Worm (Caenorhabditis elegans) whole organism, L4 larva: ENCODE data around the gene wht-7.
"Not testable (repeated sequence)": the region's sequence is repeated elsewhere in the genome, so short reads cannot be mapped to it uniquely, and the experiment has no call there.

Experiments used
- F10B5.3 ChIP-seq: sonication (generic microtip); optimal IDR thresholded peaks from 2 replicates; lab custom pipeline; 2016; ENCODE audit warnings: mild to moderate bottlenecking, missing genetic modification characterization, missing compliant biosample characterization
- F37D6.2 ChIP-seq: sonication (generic microtip); optimal IDR thresholded peaks from 2 replicates; lab custom pipeline; 2016; ENCODE audit warnings: mild to moderate bottlenecking, missing genetic modification characterization, missing compliant biosample characterization
- T20F7.1 ChIP-seq: fragments of 200-800 bp; sonication (Bioruptor generic); optimal IDR thresholded peaks from 2 replicates; lab custom pipeline; 2018; ENCODE audit warnings: mild to moderate bottlenecking, missing genetic modification characterization, missing compliant biosample characterization
- T26A8.4 ChIP-seq: fragments of 200-800 bp; sonication (Bioruptor generic); IDR thresholded peaks from 2 replicates; pipeline ENCODE4 v1.3.6; 2022; ENCODE audit warnings: missing genetic modification characterization, missing compliant biosample characterization
- Y5F2A.4 ChIP-seq: fragments of 200-800 bp; sonication (Bioruptor generic); optimal IDR thresholded peaks from 2 replicates; lab custom pipeline; 2018; ENCODE audit warnings: mild to moderate bottlenecking, missing genetic modification characterization, missing compliant biosample characterization
- aha-1 ChIP-seq: fragments of 150-350 bp; peaks from one replicate; lab custom pipeline; 2014; ENCODE audit warnings: missing biosample characterization, missing genetic modification characterization
- ama-1 ChIP-seq: fragments of 150-350 bp; optimal IDR thresholded peaks from 2 replicates; lab custom pipeline; 2014; ENCODE audit warnings: inconsistent platforms, mixed read lengths
- ceh-20 ChIP-seq: fragments of 200-800 bp; sonication (Bioruptor generic); IDR thresholded peaks from 2 replicates; pipeline ENCODE4 v1.3.6; 2022; ENCODE audit warnings: missing genetic modification reagents, missing genetic modification characterization, missing compliant biosample characterization
- ceh-82 ChIP-seq: sonication (generic microtip); optimal IDR thresholded peaks from 2 replicates; lab custom pipeline; 2017; ENCODE audit warnings: missing biosample characterization, missing genetic modification characterization
- cey-2 ChIP-seq: sonication (generic microtip); optimal IDR thresholded peaks from 3 replicates; lab custom pipeline; 2017; ENCODE audit warnings: missing genetic modification characterization, mild to moderate bottlenecking, missing compliant biosample characterization, antibody characterized with exemption, borderline replicate concordance; ENCODE audit not compliant: insufficient read depth
- ctbp-1 ChIP-seq: fragments of 200-800 bp; sonication (Bioruptor generic); IDR thresholded peaks from 2 replicates; pipeline ENCODE4 v1.3.6; 2022; ENCODE audit warnings: missing genetic modification reagents, missing genetic modification characterization, missing compliant biosample characterization
- dmd-6 ChIP-seq: fragments of 200-800 bp; sonication (Bioruptor generic); IDR thresholded peaks from 2 replicates; pipeline ENCODE4 v1.3.6; 2022; ENCODE audit warnings: missing genetic modification reagents, missing genetic modification characterization, missing compliant biosample characterization
- dmd-8 ChIP-seq: fragments of 200-800 bp; sonication (Bioruptor generic); IDR thresholded peaks from 2 replicates; pipeline ENCODE4 v1.3.6; 2022; ENCODE audit warnings: missing genetic modification characterization, missing compliant biosample characterization
- dmd-9 ChIP-seq: fragments of 200-800 bp; sonication (Bioruptor generic); IDR thresholded peaks from 2 replicates; pipeline ENCODE4 v1.3.6; 2022; ENCODE audit warnings: missing genetic modification reagents, missing genetic modification characterization, missing compliant biosample characterization
- dve-1 ChIP-seq: sonication (generic microtip); optimal IDR thresholded peaks from 2 replicates; lab custom pipeline; 2017; ENCODE audit warnings: antibody characterized with exemption, mild to moderate bottlenecking, missing genetic modification characterization, missing compliant biosample characterization; ENCODE audit not compliant: insufficient read depth
- gei-8 ChIP-seq: fragments of 200-800 bp; sonication (Bioruptor generic); optimal IDR thresholded peaks from 2 replicates; lab custom pipeline; 2018; ENCODE audit warnings: mild to moderate bottlenecking, missing genetic modification characterization, missing compliant biosample characterization
- hif-1 ChIP-seq, 2 experiments: sonication (generic microtip); optimal IDR thresholded peaks; 2 replicates each; lab custom pipeline; 2016 to 2017; ENCODE audit warnings: missing compliant biosample characterization in 2 of 2, missing genetic modification characterization in 2 of 2, missing genetic modification reagents in 2 of 2, missing genotype in 2 of 2, mild to moderate bottlenecking in 1 of 2
- hlh-11 ChIP-seq: fragments of 200-800 bp; sonication (Bioruptor generic); optimal IDR thresholded peaks from 2 replicates; lab custom pipeline; 2018; ENCODE audit warnings: mild to moderate bottlenecking, missing genetic modification characterization, missing compliant biosample characterization
- hlh-30 ChIP-seq: sonication (generic microtip); optimal IDR thresholded peaks from 2 replicates; lab custom pipeline; 2017; ENCODE audit warnings: antibody characterized with exemption, mild to moderate bottlenecking, missing genetic modification characterization, missing compliant biosample characterization; ENCODE audit not compliant: insufficient read depth
- hmg-1.1 ChIP-seq: fragments of 200-800 bp; sonication (Bioruptor generic); IDR thresholded peaks from 2 replicates; pipeline ENCODE4 v1.3.6; 2022; ENCODE audit warnings: missing genetic modification reagents, missing genetic modification characterization, missing compliant biosample characterization
- lin-38 ChIP-seq: fragments of 200-800 bp; sonication (Bioruptor generic); IDR thresholded peaks from 2 replicates; pipeline ENCODE4 v1.3.6; 2022; ENCODE audit warnings: missing genetic modification reagents, missing genetic modification characterization, missing compliant biosample characterization
- lin-39 ChIP-seq: fragments of 150-350 bp; optimal IDR thresholded peaks from 2 replicates; lab custom pipeline; 2014; ENCODE audit warnings: missing biosample characterization, missing genetic modification reagents, missing genetic modification characterization
- lsy-2 ChIP-seq, 2 experiments: fragments of 150-350 bp in 1 of 2; sonication (generic microtip) in 1 of 2; optimal IDR thresholded peaks; 2 replicates each; lab custom pipeline; 2014 to 2017; ENCODE audit warnings: missing biosample characterization in 2 of 2, missing genetic modification characterization in 2 of 2
- mep-1 ChIP-seq: fragments of 150-350 bp; sonication (generic microtip); optimal IDR thresholded peaks from 3 replicates; lab custom pipeline; 2014; ENCODE audit warnings: missing biosample characterization, missing genetic modification characterization
- mxl-3 ChIP-seq: fragments of 200-800 bp; sonication (Bioruptor generic); optimal IDR thresholded peaks from 2 replicates; lab custom pipeline; 2018; ENCODE audit warnings: mild to moderate bottlenecking, missing genetic modification characterization, missing compliant biosample characterization
- nhr-102 ChIP-seq: sonication (generic microtip); optimal IDR thresholded peaks from 2 replicates; lab custom pipeline; 2016; ENCODE audit warnings: mild to moderate bottlenecking, missing genetic modification characterization, moderate library complexity, missing compliant biosample characterization
- nhr-111 ChIP-seq: fragments of 200-800 bp; sonication (Bioruptor generic); optimal IDR thresholded peaks from 2 replicates; lab custom pipeline; 2018; ENCODE audit warnings: mild to moderate bottlenecking, missing genetic modification characterization, missing compliant biosample characterization
- nhr-28 ChIP-seq: fragments of 150-350 bp; optimal IDR thresholded peaks from 2 replicates; lab custom pipeline; 2014; ENCODE audit warnings: missing biosample characterization, missing genetic modification characterization
- nhr-42 ChIP-seq: fragments of 200-800 bp; sonication (Bioruptor generic); IDR thresholded peaks from 2 replicates; pipeline ENCODE4 v1.3.6; 2022; ENCODE audit warnings: missing genetic modification characterization, missing compliant biosample characterization
- pha-4 ChIP-seq, 2 experiments: fragments of 150-350 bp in 1 of 2; fragments of 200-800 bp in 1 of 2; sonication (Bioruptor generic) in 1 of 2; IDR thresholded peaks in 1 of 2; optimal IDR thresholded peaks in 1 of 2; 2 replicates each; pipeline versions ENCODE4 v1.3.6 to Lab custom; 2014 to 2022; ENCODE audit warnings: missing genetic modification characterization in 2 of 2, missing genetic modification reagents in 2 of 2, missing biosample characterization in 1 of 2, missing compliant biosample characterization in 1 of 2
- pqm-1 ChIP-seq: sonication (generic microtip); optimal IDR thresholded peaks from 2 replicates; lab custom pipeline; 2017; ENCODE audit warnings: missing biosample characterization, missing genetic modification characterization
- rbr-2 ChIP-seq: sonication (generic microtip); optimal IDR thresholded peaks from 2 replicates; lab custom pipeline; 2016; ENCODE audit warnings: missing genotype, missing genetic modification characterization, missing compliant biosample characterization
- set-16 ChIP-seq: fragments of 200-800 bp; sonication (Bioruptor generic); IDR thresholded peaks from 2 replicates; pipeline ENCODE4 v1.3.6; 2022; ENCODE audit warnings: missing genetic modification reagents, missing genetic modification characterization, missing compliant biosample characterization
- spr-1 ChIP-seq: sonication (generic microtip); optimal IDR thresholded peaks from 2 replicates; lab custom pipeline; 2016; ENCODE audit warnings: mild to moderate bottlenecking, missing genetic modification characterization, missing compliant biosample characterization
- spr-3 ChIP-seq: fragments of 200-800 bp; sonication (Bioruptor generic); optimal IDR thresholded peaks from 2 replicates; lab custom pipeline; 2018; ENCODE audit warnings: mild to moderate bottlenecking, missing genetic modification characterization, missing compliant biosample characterization
- unc-62 ChIP-seq, 3 experiments: fragments of 150-350 bp in 1 of 3; sonication (generic microtip); optimal IDR thresholded peaks in 2 of 3; peaks in 1 of 3; 1 replicate in 1 of 3; 2 replicates in 2 of 3; lab custom pipeline; 2014 to 2017; ENCODE audit warnings: missing biosample characterization in 3 of 3, missing genetic modification characterization in 3 of 3, missing genetic modification reagents in 3 of 3, missing genotype in 1 of 3

wht-7 gene

ce11 chrIII:6135211-6135610 lies 14.2 kb downstream of the wht-7 start (continued):
- TF ChIP-seq nhr-102 (tag; lab: Kevin White, UChicago): no peak
- TF ChIP-seq hlh-11 (tag; lab: Kevin White, UChicago): peak; percentile 9

- TF ChIP-seq unc-62 (GFP tag; optimal IDR thresholded peaks at IDR 0.05 in 1 of 2; lab: Kevin White, UChicago) (peak in 1 of 2 experiments; percentile 73), unc-62 (tag; optimal IDR thresholded peaks at IDR 0.05; lab: Kevin White, UChicago) (no peak), ceh-82 (tag; lab: Kevin White, UChicago) (no peak), lin-39 (tag; lab: Kevin White, UChicago) (no peak), dmd-9 (GFP tag; lab: Robert Waterston, UW) (no peak), pqm-1 (peak; percentile 28), nhr-111 (GFP tag; lab: Kevin White, UChicago) (no peak), cey-2 (tag; lab: Kevin White, UChicago) (no peak), nhr-28 (peak; percentile 27), ama-1 (no peak)
Measured at ce11 chrIII:6134111-6134510, 15.3 kb downstream of the wht-7 start.

- TF ChIP-seq unc-62 (GFP tag; optimal IDR thresholded peaks at IDR 0.05 in 1 of 2; lab: Kevin White, UChicago) (peak in 1 of 2 experiments; percentile 11), hmg-1.1 (GFP tag; lab: Robert Waterston, UW) (peak; percentile 72), set-16 (GFP tag; lab: Robert Waterston, UW) (peak; percentile 51), dmd-9 (GFP tag; lab: Robert Waterston, UW) (peak; percentile 29; the same call in 1 of the 2 replicates), F37D6.2 (tag; lab: Kevin White, UChicago) (peak; percentile 78), hif-1 (tag; optimal IDR thresholded peaks at IDR 0.05; lab: Kevin White, UChicago) (peak in 1 of 2 experiments; percentile 87), gei-8 (peak; percentile 54), nhr-102 (tag; lab: Kevin White, UChicago) (peak; percentile 17), T20F7.1 (peak; percentile 67), aha-1 (tag; lab: Kevin White, UChicago) (peak; percentile 96), hlh-30 (tag; lab: Kevin White, UChicago) (peak; percentile 46), pha-4 (GFP tag; IDR thresholded peaks at IDR 0.05; lab: Robert Waterston, UW) (peak; percentile 57; the same call in 1 of the 2 replicates), ceh-20 (GFP tag; lab: Robert Waterston, UW) (peak; percentile 75), dmd-6 (GFP tag; lab: Robert Waterston, UW) (peak; percentile 49), nhr-42 (peak; percentile 26; the same call in 1 of the 2 replicates), lin-38 (peak; percentile 36; the same call in 1 of the 2 replicates), dve-1 (tag; lab: Kevin White, UChicago) (peak; percentile 84), spr-3 (peak; percentile 64), ctbp-1 (GFP tag; lab: Robert Waterston, UW) (peak; percentile 86; the same call in 1 of the 2 replicates), mxl-3 (GFP tag; lab: Kevin White, UChicago) (peak; percentile 70), spr-1 (tag; lab: Kevin White, UChicago) (peak; percentile 3), rbr-2 (tag; lab: Kevin White, UChicago) (peak; percentile 90), mep-1 (tag; lab: Kevin White, UChicago) (peak; percentile 74), Y5F2A.4 (GFP tag; lab: Kevin White, UChicago) (peak; percentile 7), hlh-11 (tag; lab: Kevin White, UChicago) (peak; percentile 83), T26A8.4 (GFP tag; lab: Robert Waterston, UW) (0 out of 2 replicates have a peak, but pooled peaks have one; percentile 18), lsy-2 (tag; optimal IDR thresholded peaks at IDR 0.05; lab: Kevin White, UChicago) (peak; percentile 2 to 4), F10B5.3 (tag; lab: Kevin White, UChicago) (peak; percentile 10), dmd-8 (GFP tag; lab: Robert Waterston, UW) (peak; percentile 40; the same call in 1 of the 2 replicates)
- TF ChIP-seq unc-62, pha-4 (tag; optimal IDR thresholded peaks at IDR 0.05; lab: Kevin White, UChicago): not testable (repeated sequence)
Measured at ce11 chrIII:6133389-6133789, 16.0 kb downstream of the wht-7 start.
